Fruit fly (Drosophila melanogaster) whole organism, embryonic: Measurements from ENCODE around the gene Plap.

ENCODE experiments used
- Awh ChIP-seq: fragments of 200-800 bp; sonication (Bioruptor generic); IDR thresholded peaks from 2 replicates; pipeline ENCODE4, ENCODE4 v1.3.6; 2022; ENCODE audit warnings: missing biosample characterization, missing genetic modification characterization
- CG14860 ChIP-seq: fragments of 200-800 bp; sonication (Bioruptor generic); IDR thresholded peaks from 3 replicates; pipeline ENCODE4 v1.3.6; 2022; ENCODE audit warnings: missing biosample characterization, missing genetic modification characterization; ENCODE audit not compliant: partially characterized antibody
- CG15011 ChIP-seq: fragments of 200-800 bp; sonication (Bioruptor generic); optimal IDR thresholded peaks from 3 replicates; lab custom pipeline; 2018; ENCODE audit warnings: missing biosample characterization, mild to moderate bottlenecking, missing genetic modification characterization
- CG1603 ChIP-seq: fragments of 200-800 bp; sonication (Bioruptor generic); optimal IDR thresholded peaks from 2 replicates; lab custom pipeline; 2019; ENCODE audit warnings: missing biosample characterization, mild to moderate bottlenecking, missing genetic modification characterization, moderate library complexity
- CG31441 ChIP-seq: fragments of 200-800 bp; sonication (Bioruptor generic); IDR thresholded peaks from 2 replicates; pipeline ENCODE4 v1.3.6; 2022; ENCODE audit warnings: missing biosample characterization, missing genetic modification characterization
- CG3281 ChIP-seq: fragments of 200-800 bp; sonication (Bioruptor generic); optimal IDR thresholded peaks from 3 replicates; lab custom pipeline; 2017; ENCODE audit warnings: missing biosample characterization, mild to moderate bottlenecking, missing genetic modification characterization
- CG43689 ChIP-seq: fragments of 200-800 bp; sonication (Bioruptor generic); IDR thresholded peaks from 2 replicates; pipeline ENCODE4 v1.3.6; 2022; ENCODE audit warnings: missing biosample characterization, missing genetic modification characterization
- CG4730 ChIP-seq: fragments of 200-800 bp; sonication (Bioruptor generic); IDR thresholded peaks from 2 replicates; pipeline ENCODE4 v1.3.6; 2022; ENCODE audit warnings: missing biosample characterization, missing genetic modification characterization
- CG5953 ChIP-seq: fragments of 200-800 bp; sonication (Bioruptor generic); IDR thresholded peaks from 2 replicates; pipeline ENCODE4 v1.3.6; 2022; ENCODE audit warnings: missing biosample characterization, missing genetic modification characterization
- CG6689 ChIP-seq: fragments of 200-800 bp; sonication (Bioruptor generic); IDR thresholded peaks from 2 replicates; pipeline ENCODE4 v1.3.6; 2022; ENCODE audit warnings: missing biosample characterization, missing genetic modification characterization
- CG7556 ChIP-seq: fragments of 200-800 bp; sonication (Bioruptor generic); optimal IDR thresholded peaks from 2 replicates; lab custom pipeline; 2017; ENCODE audit warnings: missing biosample characterization, mild to moderate bottlenecking, missing genetic modification characterization
- CG8765 ChIP-seq: fragments of 200-800 bp; sonication (Bioruptor generic); IDR thresholded peaks from 2 replicates; pipeline ENCODE4 v1.3.6; 2022; ENCODE audit warnings: missing biosample characterization, missing genetic modification characterization
- CG9817 ChIP-seq: fragments of 200-800 bp; sonication (Bioruptor generic); optimal IDR thresholded peaks from 2 replicates; lab custom pipeline; 2018; ENCODE audit warnings: missing biosample characterization, mild to moderate bottlenecking, missing genetic modification characterization, moderate library complexity
- Chrac-16 ChIP-seq: fragments of 200-800 bp; sonication (Bioruptor generic); optimal IDR thresholded peaks from 3 replicates; lab custom pipeline; 2016; ENCODE audit warnings: missing biosample characterization, missing genetic modification characterization
- Fer1 ChIP-seq: fragments of 200-800 bp; sonication (Bioruptor generic); optimal IDR thresholded peaks from 2 replicates; lab custom pipeline; 2017; ENCODE audit warnings: missing biosample characterization, mild to moderate bottlenecking, missing genetic modification characterization
- GATAe ChIP-seq: fragments of 200-800 bp; sonication (Bioruptor generic); conservative IDR thresholded peaks from 2 replicates; pipeline ENCODE4 v1.3.6; 2022; ENCODE audit warnings: missing biosample characterization, missing genetic modification characterization
- Hr51 ChIP-seq, 2 experiments: fragments of 200-800 bp; sonication (Bioruptor generic); optimal IDR thresholded peaks; 2 replicates in 1 of 2; 3 replicates in 1 of 2; lab custom pipeline; 2016 to 2018; ENCODE audit warnings: missing biosample characterization in 2 of 2, missing genetic modification characterization in 2 of 2, mild to moderate bottlenecking in 1 of 2, moderate library complexity in 1 of 2
- Jarid2 ChIP-seq: fragments of 200-800 bp; sonication (Bioruptor generic); optimal IDR thresholded peaks from 3 replicates; lab custom pipeline; 2017; ENCODE audit warnings: mild to moderate bottlenecking, missing biosample characterization, missing genetic modification reagents, missing genetic modification characterization
- Opbp ChIP-seq: fragments of 200-800 bp; sonication (Bioruptor generic); IDR thresholded peaks from 3 replicates; pipeline ENCODE4 v1.3.6; 2022; ENCODE audit warnings: missing biosample characterization, missing genetic modification characterization; ENCODE audit not compliant: partially characterized antibody
- Sox100B ChIP-seq: fragments of 200-800 bp; sonication (Bioruptor generic); optimal IDR thresholded peaks from 3 replicates; lab custom pipeline; 2018; ENCODE audit warnings: missing biosample characterization, mild to moderate bottlenecking, missing genetic modification characterization
- ase ChIP-seq: fragments of 200-800 bp; sonication (Bioruptor generic); IDR thresholded peaks from 3 replicates; pipeline ENCODE4 v1.3.6; 2022; ENCODE audit warnings: missing biosample characterization, missing genetic modification characterization
- az2 ChIP-seq: fragments of 200-800 bp; sonication (Bioruptor generic); optimal IDR thresholded peaks from 3 replicates; lab custom pipeline; 2016; ENCODE audit warnings: missing biosample characterization, missing genetic modification characterization
- bab2 ChIP-seq: fragments of 200-800 bp; sonication (Bioruptor generic); optimal IDR thresholded peaks from 2 replicates; lab custom pipeline; 2016; ENCODE audit warnings: missing biosample characterization, missing genetic modification characterization
- bsh ChIP-seq, 2 experiments: fragments of 200-800 bp; sonication (Bioruptor generic); optimal IDR thresholded peaks; 2 replicates each; lab custom pipeline; 2017 to 2018; ENCODE audit warnings: mild to moderate bottlenecking in 2 of 2, missing biosample characterization in 2 of 2, missing genetic modification characterization in 2 of 2, moderate library complexity in 1 of 2
- cato ChIP-seq: fragments of 200-800 bp; sonication (Bioruptor generic); optimal IDR thresholded peaks from 2 replicates; lab custom pipeline; 2016; ENCODE audit warnings: missing biosample characterization, missing genetic modification characterization, borderline replicate concordance
- ci ChIP-seq: fragments of 200-800 bp; sonication (Bioruptor generic); IDR thresholded peaks from 3 replicates; pipeline ENCODE4 v1.3.6; 2022; ENCODE audit warnings: missing biosample characterization, missing genetic modification characterization
- dpn ChIP-seq, 2 experiments: fragments of 200-800 bp; sonication (Bioruptor generic); optimal IDR thresholded peaks; 3 replicates each; lab custom pipeline; 2016; ENCODE audit warnings: missing biosample characterization in 2 of 2, missing genetic modification characterization in 2 of 2
- gce ChIP-seq: fragments of 200-800 bp; sonication (Bioruptor generic); IDR thresholded peaks from 3 replicates; pipeline ENCODE4 v1.3.6; 2022; ENCODE audit warnings: missing biosample characterization, missing genetic modification characterization
- gem ChIP-seq: fragments of 200-800 bp; sonication (Bioruptor generic); optimal IDR thresholded peaks from 2 replicates; lab custom pipeline; 2019; ENCODE audit warnings: missing biosample characterization, mild to moderate bottlenecking, missing genetic modification characterization, moderate library complexity
- grn ChIP-seq: fragments of 200-800 bp; sonication (Bioruptor generic); optimal IDR thresholded peaks from 3 replicates; lab custom pipeline; 2017; ENCODE audit warnings: missing biosample characterization, missing genetic modification characterization
- gsb-n ChIP-seq: fragments of 200-800 bp; sonication (Bioruptor generic); optimal IDR thresholded peaks from 3 replicates; lab custom pipeline; 2018; ENCODE audit warnings: missing biosample characterization, mild to moderate bottlenecking, missing genetic modification characterization
- h ChIP-seq: fragments of >200 bp; optimal IDR thresholded peaks from 2 replicates; lab custom pipeline; 2017
- hb ChIP-seq: fragments of 200-800 bp; sonication (Bioruptor generic); IDR thresholded peaks from 3 replicates; pipeline ENCODE4 v1.3.6; 2022; ENCODE audit warnings: missing biosample characterization, missing genetic modification characterization; ENCODE audit not compliant: partially characterized antibody
- jumu ChIP-seq: fragments of 200-800 bp; sonication (Bioruptor generic); optimal IDR thresholded peaks from 3 replicates; lab custom pipeline; 2016; ENCODE audit warnings: missing biosample characterization, missing genetic modification characterization
- kay ChIP-seq: fragments of 200-800 bp; sonication (Bioruptor generic); optimal IDR thresholded peaks from 2 replicates; lab custom pipeline; 2016; ENCODE audit warnings: missing biosample characterization, missing genetic modification characterization
- nau ChIP-seq: fragments of 200-800 bp; sonication (Bioruptor generic); optimal IDR thresholded peaks from 3 replicates; lab custom pipeline; 2017; ENCODE audit warnings: missing biosample characterization, mild to moderate bottlenecking, missing genetic modification characterization, missing genetic modification reagents
- nerfin-1 ChIP-seq: fragments of 200-800 bp; sonication (Bioruptor generic); optimal IDR thresholded peaks from 3 replicates; lab custom pipeline; 2019; ENCODE audit warnings: missing biosample characterization, mild to moderate bottlenecking, missing genetic modification characterization, moderate library complexity
- nom ChIP-seq: fragments of 200-800 bp; sonication (Bioruptor generic); optimal IDR thresholded peaks from 2 replicates; lab custom pipeline; 2017; ENCODE audit warnings: missing biosample characterization, missing genetic modification characterization, mild to moderate bottlenecking, moderate library complexity, missing genetic modification reagents
- oc ChIP-seq: fragments of 200-800 bp; sonication (Bioruptor generic); optimal IDR thresholded peaks from 2 replicates; lab custom pipeline; 2018; ENCODE audit warnings: missing biosample characterization, mild to moderate bottlenecking, missing genetic modification characterization, moderate library complexity
- otp ChIP-seq: fragments of 200-800 bp; sonication (Bioruptor generic); IDR thresholded peaks from 3 replicates; pipeline ENCODE4, ENCODE4 v1.3.6; 2022; ENCODE audit warnings: missing biosample characterization, missing genetic modification characterization
- peb ChIP-seq: fragments of 200-800 bp; sonication (Bioruptor generic); IDR thresholded peaks from 2 replicates; pipeline ENCODE4 v1.3.6; 2022; ENCODE audit warnings: missing biosample characterization, missing genetic modification characterization
- rib ChIP-seq: fragments of 200-800 bp; sonication (Bioruptor generic); IDR thresholded peaks from 2 replicates; pipeline ENCODE4 v1.3.6; 2022; ENCODE audit warnings: missing biosample characterization, missing genetic modification characterization
- run ChIP-seq: fragments of 200-800 bp; sonication (Bioruptor generic); optimal IDR thresholded peaks from 3 replicates; lab custom pipeline; 2018; ENCODE audit warnings: missing biosample characterization, mild to moderate bottlenecking, missing genetic modification characterization
- sc ChIP-seq, 3 experiments: fragments of >200 bp in 2 of 3; fragments of 200-800 bp in 1 of 3; sonication (Bioruptor generic) in 1 of 3; optimal IDR thresholded peaks; 2 replicates in 2 of 3; 3 replicates in 1 of 3; lab custom pipeline; 2017; ENCODE audit warnings: mild to moderate bottlenecking in 1 of 3, missing biosample characterization in 1 of 3, missing genetic modification characterization in 1 of 3, missing genetic modification reagents in 1 of 3
- seq ChIP-seq: fragments of 200-800 bp; sonication (Bioruptor generic); IDR thresholded peaks from 2 replicates; pipeline ENCODE4 v1.3.6; 2022; ENCODE audit warnings: missing biosample characterization, missing genetic modification characterization
- sisA ChIP-seq: fragments of 200-800 bp; sonication (Bioruptor generic); IDR thresholded peaks from 2 replicates; pipeline ENCODE4 v1.3.6; 2022; ENCODE audit warnings: missing biosample characterization, missing genetic modification characterization
- slou ChIP-seq: fragments of 200-800 bp; sonication (Bioruptor generic); optimal IDR thresholded peaks from 3 replicates; lab custom pipeline; 2016; ENCODE audit warnings: missing biosample characterization, missing genetic modification characterization
- toy ChIP-seq: fragments of 200-800 bp; sonication (Bioruptor generic); IDR thresholded peaks from 2 replicates; pipeline ENCODE4 v1.3.6; 2022; ENCODE audit warnings: missing biosample characterization, missing genetic modification characterization
- unc-4 ChIP-seq: fragments of 200-800 bp; sonication (Bioruptor generic); IDR thresholded peaks from 2 replicates; pipeline ENCODE4 v1.3.6; 2022; ENCODE audit warnings: missing biosample characterization, missing genetic modification characterization; ENCODE audit not compliant: partially characterized antibody
- vnd ChIP-seq: fragments of 200-800 bp; sonication (Bioruptor generic); IDR thresholded peaks from 3 replicates; pipeline ENCODE4 v1.3.6; 2022; ENCODE audit warnings: missing biosample characterization, missing genetic modification characterization; ENCODE audit not compliant: partially characterized antibody

The Plap gene

dm6 chr2L:1214465-1214864 is 44.3 kb upstream of the Plap start (continued):
- TF ChIP-seq CG15011 (no peak), bsh (GFP tag; optimal IDR thresholded peaks at IDR 0.05; lab: Kevin White, UChicago) (peak in 1 of 2 experiments; percentile 63), toy (no peak), CG14860 (GFP tag; lab: Robert Waterston, UW) (no peak), seq (peak; percentile 29; the same call in 1 of the 2 replicates), ase (GFP tag; lab: Robert Waterston, UW) (peak; percentile 69), run (no peak), sisA (GFP tag; lab: Robert Waterston, UW) (peak; percentile 53), CG3281 (peak; percentile 22), peb (GFP tag; lab: Robert Waterston, UW) (no peak), Fer1 (peak; percentile 59), CG6689 (GFP tag; lab: Robert Waterston, UW) (peak; percentile 62), CG7556 (GFP tag; lab: Kevin White, UChicago) (peak; percentile 46), nom (GFP tag; lab: Kevin White, UChicago) (no peak), Sox100B (GFP tag; lab: Kevin White, UChicago) (peak; percentile 17), CG8765 (GFP tag; lab: Robert Waterston, UW) (0 out of 2 replicates have a peak, but pooled peaks have one; percentile 28), otp (GFP tag; lab: Robert Waterston, UW) (0 out of 3 replicates have a peak, but pooled peaks have one; percentile 47), nerfin-1 (tag; lab: Kevin White, UChicago) (no peak), bab2 (GFP tag; lab: Kevin White, UChicago) (peak; percentile 19), oc (no peak), GATAe (GFP tag; lab: Robert Waterston, UW) (no peak), dpn (GFP tag; optimal IDR thresholded peaks at IDR 0.05; lab: Kevin White, UChicago) (peak in 1 of 2 experiments; percentile 22), jumu (GFP tag; lab: Kevin White, UChicago) (no peak), sc (optimal IDR thresholded peaks at IDR 0.05; lab: Kevin White, UChicago) (no peak), sc (GFP tag; optimal IDR thresholded peaks at IDR 0.05; lab: Kevin White, UChicago) (no peak), kay (no peak), vnd (no peak), hb (GFP tag; lab: Robert Waterston, UW) (no peak), slou (GFP tag; lab: Kevin White, UChicago) (no peak), gce (GFP tag; lab: Robert Waterston, UW) (0 out of 3 replicates have a peak, but pooled peaks have one; percentile 44), nau (GFP tag; lab: Kevin White, UChicago) (no peak), Chrac-16 (GFP tag; lab: Kevin White, UChicago) (peak; percentile 18), Jarid2 (GFP tag; lab: Kevin White, UChicago) (no peak), gem (tag; lab: Kevin White, UChicago) (peak; percentile 66), gsb-n (tag; lab: Kevin White, UChicago) (peak; percentile 12), CG31441 (peak; percentile 52), CG43689 (GFP tag; lab: Robert Waterston, UW) (no peak), az2 (GFP tag; lab: Kevin White, UChicago) (peak; percentile 42), CG9817 (peak; percentile 12), Hr51 (GFP tag; optimal IDR thresholded peaks at IDR 0.05; lab: Kevin White, UChicago) (peak in 1 of 2 experiments; percentile 50), unc-4 (no peak), rib (GFP tag; lab: Robert Waterston, UW) (no peak), CG5953 (GFP tag; lab: Robert Waterston, UW) (no peak), ci (GFP tag; lab: Robert Waterston, UW) (peak; percentile 78), Awh (GFP tag; lab: Robert Waterston, UW) (peak; percentile 33; the same call in 1 of the 2 replicates), h (lab: Kevin White, UChicago) (no peak), CG1603 (tag; lab: Kevin White, UChicago) (peak; percentile 54), grn (GFP tag; lab: Kevin White, UChicago) (no peak), Opbp (GFP tag; lab: Robert Waterston, UW) (no peak), cato (no peak), CG4730 (GFP tag; lab: Robert Waterston, UW) (peak; percentile 30; the same call in 1 of the 2 replicates)
